Worm (Caenorhabditis elegans): ENCODE results near the gene lcmt-1.
"Not testable (repeated sequence)": the region's sequence is repeated elsewhere in the genome, so short reads cannot be mapped to it uniquely, and the experiment has no call there.

lcmt-1 gene

DNA sequence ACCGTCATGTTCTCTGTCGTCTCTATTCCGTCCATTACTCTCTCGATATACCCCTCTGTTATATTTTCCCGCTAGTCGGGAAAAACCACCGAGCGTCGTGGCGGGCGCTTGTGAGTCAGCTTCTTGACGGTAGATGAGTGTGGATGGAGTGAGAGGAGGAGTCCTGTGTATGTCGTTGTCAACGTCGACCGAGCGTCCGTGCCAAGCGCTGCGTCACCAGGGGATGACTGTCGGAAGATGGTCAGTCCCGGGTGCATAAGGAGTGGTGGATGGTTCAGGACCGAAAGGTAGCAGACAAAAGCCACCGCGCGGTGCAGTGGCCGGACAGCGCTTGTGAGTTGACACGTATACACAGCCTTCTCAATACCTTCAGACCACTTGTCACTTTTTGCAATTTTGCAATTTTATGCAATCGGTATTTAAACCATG is 26.1 kb downstream of the lcmt-1 start:
- peak; percentile 71 for TF ChIP-seq lim-7 (GFP tag; IDR thresholded peaks at IDR 0.05)
- peak; percentile 69; the same call in 1 of the 2 replicates for TF ChIP-seq ctbp-1 (GFP tag; IDR thresholded peaks at IDR 0.05)
- peak; percentile 59; the same call in 1 of the 2 replicates for TF ChIP-seq Y75B8A.6 (GFP tag; IDR thresholded peaks at IDR 0.05)
- TF ChIP-seq tra-1 (GFP tag; IDR thresholded peaks at IDR 0.05): peak; percentile 65
- TF ChIP-seq dmd-6 (GFP tag; IDR thresholded peaks at IDR 0.05): peak; percentile 85
- peak; percentile 88 for TF ChIP-seq hmg-1.1 (GFP tag; IDR thresholded peaks at IDR 0.05)
- TF ChIP-seq duxl-1 (tag; optimal IDR thresholded peaks at IDR 0.05; ENCODE audit: poor library complexity): peak; percentile 5
- peak; percentile 74 for TF ChIP-seq rbr-2 (tag; optimal IDR thresholded peaks at IDR 0.05)
- 0 out of 2 replicates have a peak, but pooled peaks have one; percentile 19 for TF ChIP-seq F26F4.8 (GFP tag; conservative IDR thresholded peaks at IDR 0.05)
- peak; percentile 84 for TF ChIP-seq pha-4 (GFP tag; IDR thresholded peaks at IDR 0.05)
- not testable (repeated sequence) for TF ChIP-seq pha-4 (tag; optimal IDR thresholded peaks at IDR 0.05)
- TF ChIP-seq egl-43 (GFP tag; IDR thresholded peaks at IDR 0.05): peak; percentile 94
- peak; percentile 57 for TF ChIP-seq T20F7.1 (GFP tag; optimal IDR thresholded peaks at IDR 0.05)
- TF ChIP-seq F10B5.3 (tag; optimal IDR thresholded peaks at IDR 0.05): peak; percentile 49
- peak; percentile 67 for TF ChIP-seq nhr-48 (tag; optimal IDR thresholded peaks at IDR 0.05)
- TF ChIP-seq dmd-9 (GFP tag; IDR thresholded peaks at IDR 0.05): peak; percentile 39; the same call in 1 of the 2 replicates
- peak; percentile 51 for TF ChIP-seq spr-3 (GFP tag; optimal IDR thresholded peaks at IDR 0.05)
- peak; percentile 3 for TF ChIP-seq pqm-1 (tag; optimal IDR thresholded peaks at IDR 0.05)
- TF ChIP-seq daf-16 (GFP tag; optimal IDR thresholded peaks at IDR 0.05): peak; percentile 20 to 54
- TF ChIP-seq daf-16 (tag; optimal IDR thresholded peaks at IDR 0.05): peak; percentile 24
- TF ChIP-seq nhr-6 (tag; optimal IDR thresholded peaks at IDR 0.05): peak; percentile 30
- peak; percentile 64; the same call in 1 of the 2 replicates for TF ChIP-seq ZK337.2 (GFP tag; IDR thresholded peaks at IDR 0.05)
- TF ChIP-seq zfp-3 (GFP tag; conservative IDR thresholded peaks at IDR 0.05): peak; percentile 82
- TF ChIP-seq T26A8.4 (GFP tag; IDR thresholded peaks at IDR 0.05): peak; percentile 84
- peak; percentile 84 for TF ChIP-seq lin-38 (GFP tag; IDR thresholded peaks at IDR 0.05)
- peak; percentile 75; the same call in 1 of the 2 replicates for TF ChIP-seq F44E2.7 (GFP tag; IDR thresholded peaks at IDR 0.05)
- TF ChIP-seq D1046.2 (GFP tag; IDR thresholded peaks at IDR 0.05): peak; percentile 52; the same call in 1 of the 2 replicates
- TF ChIP-seq hif-1 (tag; optimal IDR thresholded peaks at IDR 0.05): peak in 1 of 2 experiments; percentile 24
- 0 out of 2 replicates have a peak, but pooled peaks have one; percentile 43 for TF ChIP-seq lin-1 (GFP tag; IDR thresholded peaks at IDR 0.05)
- peak in 1 of 2 experiments; percentile 17 for TF ChIP-seq mdl-1 (tag; optimal IDR thresholded peaks at IDR 0.05)
- peak; percentile 78 for TF ChIP-seq madf-9 (GFP tag; conservative IDR thresholded peaks at IDR 0.05)
- peak; percentile 52 for TF ChIP-seq lir-3 (tag; optimal IDR thresholded peaks at IDR 0.05)
- TF ChIP-seq mxl-3 (GFP tag; optimal IDR thresholded peaks at IDR 0.05): peak; percentile 41
- peak; percentile 53; the same call in 1 of the 2 replicates for TF ChIP-seq nhr-41 (GFP tag; IDR thresholded peaks at IDR 0.05)
- TF ChIP-seq jun-1 (tag; optimal IDR thresholded peaks at IDR 0.05): peak; percentile 6
- TF ChIP-seq set-16 (GFP tag; IDR thresholded peaks at IDR 0.05): peak; percentile 90
- peak; percentile 96 for TF ChIP-seq aha-1 (tag)
- TF ChIP-seq dmd-8 (GFP tag; IDR thresholded peaks at IDR 0.05): peak; percentile 78; the same call in 1 of the 2 replicates
- TF ChIP-seq arid-1 (GFP tag; conservative IDR thresholded peaks at IDR 0.05): peak; percentile 45; the same call in 1 of the 2 replicates
- peak; percentile 71 for TF ChIP-seq nhr-102 (tag; optimal IDR thresholded peaks at IDR 0.05)
- TF ChIP-seq nhr-42 (GFP tag; IDR thresholded peaks at IDR 0.05): peak; percentile 69; the same call in 1 of the 2 replicates
- peak; percentile 44 for TF ChIP-seq hlh-30 (tag; optimal IDR thresholded peaks at IDR 0.05; ENCODE audit: insufficient read depth)
- TF ChIP-seq vab-7 (GFP tag; IDR thresholded peaks at IDR 0.05): peak; percentile 58; the same call in 1 of the 2 replicates
- TF ChIP-seq dve-1 (tag; optimal IDR thresholded peaks at IDR 0.05; ENCODE audit: insufficient read depth): peak; percentile 61
- TF ChIP-seq F37D6.2 (tag; optimal IDR thresholded peaks at IDR 0.05): peak; percentile 8
- peak; percentile 37 for TF ChIP-seq nhr-28 (tag; optimal IDR thresholded peaks at IDR 0.05)
- TF ChIP-seq spr-1 (tag; optimal IDR thresholded peaks at IDR 0.05): peak; percentile 63

Measured in whole organism, L4 larva.